Fruit fly (Drosophila melanogaster) whole organism, pupa: Measurements from ENCODE around the gene CG11837.

Experiments used
- CG10348 ChIP-seq: fragments of 200-800 bp; sonication (Bioruptor generic); IDR thresholded peaks from 2 replicates; pipeline ENCODE4 v1.3.6; 2022; ENCODE audit warnings: missing biosample characterization, missing genetic modification characterization
- CG12605 ChIP-seq: fragments of 200-800 bp; sonication (Bioruptor generic); IDR thresholded peaks from 2 replicates; pipeline ENCODE4 v1.3.6; 2022; ENCODE audit warnings: missing biosample characterization, missing genetic modification characterization
- CG13204 ChIP-seq: fragments of 200-800 bp; sonication (Bioruptor generic); optimal IDR thresholded peaks from 2 replicates; lab custom pipeline; 2018; ENCODE audit warnings: missing biosample characterization, mild to moderate bottlenecking, missing genetic modification characterization, moderate library complexity
- CG14655 ChIP-seq: fragments of 200-800 bp; sonication (Bioruptor generic); optimal IDR thresholded peaks from 3 replicates; lab custom pipeline; 2017; ENCODE audit warnings: mild to moderate bottlenecking, missing biosample characterization, missing genetic modification reagents, missing genetic modification characterization
- CG15710 ChIP-seq: fragments of 200-800 bp; sonication (Bioruptor generic); optimal IDR thresholded peaks from 2 replicates; lab custom pipeline; 2018; ENCODE audit warnings: missing biosample characterization, mild to moderate bottlenecking, missing genetic modification characterization, moderate library complexity
- CG17806 ChIP-seq: fragments of 200-800 bp; sonication (Bioruptor generic); optimal IDR thresholded peaks from 2 replicates; lab custom pipeline; 2018; ENCODE audit warnings: missing biosample characterization, mild to moderate bottlenecking, missing genetic modification characterization, moderate library complexity
- CG32121 ChIP-seq: fragments of 200-800 bp; sonication (Bioruptor generic); IDR thresholded peaks from 2 replicates; pipeline ENCODE4 v1.3.6; 2022; ENCODE audit warnings: missing biosample characterization, missing genetic modification characterization
- CG34367 ChIP-seq: fragments of 200-800 bp; sonication (Bioruptor generic); optimal IDR thresholded peaks from 2 replicates; lab custom pipeline; 2018; ENCODE audit warnings: missing biosample characterization, mild to moderate bottlenecking, missing genetic modification characterization
- CG4496 ChIP-seq: fragments of 200-800 bp; sonication (Bioruptor generic); IDR thresholded peaks from 3 replicates; pipeline ENCODE4 v1.3.6; 2022; ENCODE audit warnings: missing biosample characterization, missing genetic modification characterization
- CG8159 ChIP-seq: fragments of 200-800 bp; sonication (Bioruptor generic); optimal IDR thresholded peaks from 3 replicates; lab custom pipeline; 2018; ENCODE audit warnings: missing biosample characterization, mild to moderate bottlenecking, missing genetic modification characterization, moderate library complexity
- CG8301 ChIP-seq: fragments of 200-800 bp; sonication (Bioruptor generic); optimal IDR thresholded peaks from 2 replicates; lab custom pipeline; 2018; ENCODE audit warnings: missing biosample characterization, mild to moderate bottlenecking, missing genetic modification characterization
- CG9948 ChIP-seq: fragments of 200-800 bp; sonication (Bioruptor generic); optimal IDR thresholded peaks from 2 replicates; lab custom pipeline; 2018; ENCODE audit warnings: missing biosample characterization, mild to moderate bottlenecking, missing genetic modification characterization, moderate library complexity
- D1 ChIP-seq: fragments of 200-800 bp; sonication (Bioruptor generic); optimal IDR thresholded peaks from 2 replicates; lab custom pipeline; 2018; ENCODE audit warnings: missing biosample characterization, mild to moderate bottlenecking, missing genetic modification characterization, moderate library complexity
- EcR ChIP-seq: fragments of 200-800 bp; sonication (Bioruptor generic); optimal IDR thresholded peaks from 3 replicates; lab custom pipeline; 2019; ENCODE audit warnings: missing biosample characterization, missing genetic modification characterization, mild to moderate bottlenecking, moderate library complexity, missing genetic modification reagents
- Ets98B ChIP-seq: fragments of 200-800 bp; sonication (Bioruptor generic); IDR thresholded peaks from 2 replicates; pipeline ENCODE4 v1.3.6; 2022; ENCODE audit warnings: missing biosample characterization, missing genetic modification characterization
- Pif1A ChIP-seq: fragments of 200-800 bp; sonication (Bioruptor generic); optimal IDR thresholded peaks from 3 replicates; lab custom pipeline; 2016; ENCODE audit warnings: missing biosample characterization, missing genetic modification characterization
- Pif1B ChIP-seq: fragments of 200-800 bp; sonication (Bioruptor generic); optimal IDR thresholded peaks from 3 replicates; lab custom pipeline; 2016; ENCODE audit warnings: missing biosample characterization, missing genetic modification characterization
- Snoo ChIP-seq: fragments of 200-800 bp; sonication (Bioruptor generic); optimal IDR thresholded peaks from 3 replicates; lab custom pipeline; 2017; ENCODE audit warnings: missing biosample characterization, mild to moderate bottlenecking, missing genetic modification characterization, inconsistent platforms
- fd96Ca ChIP-seq: fragments of 200-800 bp; sonication (Bioruptor generic); IDR thresholded peaks from 3 replicates; pipeline ENCODE4 v1.3.6; 2022; ENCODE audit warnings: missing biosample characterization, missing genetic modification characterization
- gl ChIP-seq: fragments of 200-800 bp; sonication (Bioruptor generic); optimal IDR thresholded peaks from 2 replicates; lab custom pipeline; 2018; ENCODE audit warnings: missing biosample characterization, mild to moderate bottlenecking, missing genetic modification characterization
- rn ChIP-seq: fragments of 200-800 bp; sonication (Bioruptor generic); IDR thresholded peaks from 2 replicates; pipeline ENCODE4 v1.3.6; 2022; ENCODE audit warnings: missing biosample characterization, missing genetic modification characterization

CG11837 gene

dm6 chr3R:29024671-29025070 lies 24.6 kb upstream of the CG11837 start, which contains the start of gene CG14518:
TSS of gene CG14518 (plus strand) at chr3R:29024971.
- no peak for TF ChIP-seq CG14655 (GFP tag; lab: Kevin White, UChicago)
- TF ChIP-seq gl (tag; lab: Kevin White, UChicago): no peak

- no peak for TF ChIP-seq Pif1B
- TF ChIP-seq CG8159 (tag; lab: Kevin White, UChicago): no peak
- no peak for TF ChIP-seq Ets98B (GFP tag; lab: Robert Waterston, UW)
- no peak for TF ChIP-seq CG14655 (GFP tag; lab: Kevin White, UChicago)
- TF ChIP-seq EcR (GFP tag; lab: Kevin White, UChicago): no peak
- no peak for TF ChIP-seq CG4496 (GFP tag; lab: Robert Waterston, UW)
- TF ChIP-seq CG32121 (GFP tag; lab: Robert Waterston, UW): no peak
- TF ChIP-seq CG8301 (tag; lab: Kevin White, UChicago): no peak
- TF ChIP-seq gl (tag; lab: Kevin White, UChicago): no peak
Measured at dm6 chr3R:29027122-29027521, 22.2 kb upstream of the CG11837 start, which contains the start of the genes eIF4E6 and CG1951. TSS of gene eIF4E6 (minus strand) at chr3R:29027174. TSS of gene CG1951 (plus strand) at chr3R:29027236.

- TF ChIP-seq CG34367 (no peak), Ets98B (GFP tag; lab: Robert Waterston, UW) (no peak)
Measured at dm6 chr3R:29032542-29032941, 16.8 kb upstream of the CG11837 start, which contains the start of gene Ssl2. TSS of gene Ssl2 (minus strand) at chr3R:29032642.

- peak; percentile 31; the same call in 1 of the 2 replicates for TF ChIP-seq CG32121 (GFP tag; lab: Robert Waterston, UW)
- TF ChIP-seq CG8159 (tag; lab: Kevin White, UChicago): peak; percentile 81
- peak; percentile 72 for TF ChIP-seq CG9948 (tag; lab: Kevin White, UChicago)
- peak; percentile 75 for TF ChIP-seq Snoo (tag; lab: Kevin White, UChicago)
- peak; percentile 60 for TF ChIP-seq CG4496 (GFP tag; lab: Robert Waterston, UW)
- 0 out of 2 replicates have a peak, but pooled peaks have one; percentile 25 for TF ChIP-seq rn (GFP tag; lab: Robert Waterston, UW)
- TF ChIP-seq Pif1A (GFP tag; lab: Kevin White, UChicago): no peak
- TF ChIP-seq CG14655 (GFP tag; lab: Kevin White, UChicago): no peak
- peak; percentile 58 for TF ChIP-seq CG17806
- no peak for TF ChIP-seq gl (tag; lab: Kevin White, UChicago)
- 0 out of 2 replicates have a peak, but pooled peaks have one; percentile 27 for TF ChIP-seq CG10348 (GFP tag; lab: Robert Waterston, UW)
- no peak for TF ChIP-seq fd96Ca (GFP tag; lab: Robert Waterston, UW)
- TF ChIP-seq Ets98B (GFP tag; lab: Robert Waterston, UW): 0 out of 2 replicates have a peak, but pooled peaks have one; percentile 22
- TF ChIP-seq CG34367: peak; percentile 57
- no peak for TF ChIP-seq D1 (tag; lab: Kevin White, UChicago)
- TF ChIP-seq CG12605 (GFP tag; lab: Robert Waterston, UW): no peak
- TF ChIP-seq Pif1B: no peak
- TF ChIP-seq CG13204 (GFP tag; lab: Kevin White, UChicago): no peak
- peak; percentile 77 for TF ChIP-seq CG15710 (tag; lab: Kevin White, UChicago)
- peak; percentile 27 for TF ChIP-seq CG8301 (tag; lab: Kevin White, UChicago)
- no peak for TF ChIP-seq EcR (GFP tag; lab: Kevin White, UChicago)
Measured at dm6 chr3R:29033909-29034629, 15.2 kb upstream of the CG11837 start, which contains the start of the genes beta4GalNAcTB and Cpsf100. TSS of gene beta4GalNAcTB (minus strand) at chr3R:29034008. TSS of gene Cpsf100 (plus strand) at chr3R:29034573.

dm6 chr3R:29038960-29039581 lies 10.2 kb upstream of the CG11837 start, which contains the start of the genes Slu7 and Pkc98E:
TSS of gene Slu7 (minus strand) at chr3R:29039071.
TSS of gene Pkc98E (plus strand) at chr3R:29039156.
- TF ChIP-seq CG32121 (GFP tag; lab: Robert Waterston, UW) (peak; percentile 49; the same call in 1 of the 2 replicates), fd96Ca (GFP tag; lab: Robert Waterston, UW) (no peak), CG14655 (GFP tag; lab: Kevin White, UChicago) (peak; percentile 4), CG10348 (GFP tag; lab: Robert Waterston, UW) (no peak), Pif1A (GFP tag; lab: Kevin White, UChicago) (no peak), CG8159 (tag; lab: Kevin White, UChicago) (peak; percentile 46), EcR (GFP tag; lab: Kevin White, UChicago) (peak; percentile 38), CG9948 (tag; lab: Kevin White, UChicago) (no peak), Snoo (tag; lab: Kevin White, UChicago) (peak; percentile 43), CG13204 (GFP tag; lab: Kevin White, UChicago) (no peak), D1 (tag; lab: Kevin White, UChicago) (no peak), CG34367 (no peak), Pif1B (no peak), rn (GFP tag; lab: Robert Waterston, UW) (no peak), gl (tag; lab: Kevin White, UChicago) (no peak), CG8301 (tag; lab: Kevin White, UChicago) (no peak), CG12605 (GFP tag; lab: Robert Waterston, UW) (no peak), CG17806 (no peak), CG15710 (tag; lab: Kevin White, UChicago) (peak; percentile 30), CG4496 (GFP tag; lab: Robert Waterston, UW) (peak; percentile 40; the same call in 2 of the 3 replicates), Ets98B (GFP tag; lab: Robert Waterston, UW) (peak; percentile 46)
- TF ChIP-seq, all 21 proteins: peak for 8
